Worm (Caenorhabditis elegans) whole organism, L4 larva: ENCODE data around the gene nas-11.

ENCODE experiments used
- D1046.2 ChIP-seq: fragments of 200-800 bp; sonication (Bioruptor generic); IDR thresholded peaks from 2 replicates; pipeline ENCODE4 v1.3.6; 2022; ENCODE audit warnings: missing genetic modification characterization, missing compliant biosample characterization
- F49E8.2 ChIP-seq: sonication (generic microtip); optimal IDR thresholded peaks from 2 replicates; lab custom pipeline; 2016; ENCODE audit warnings: missing compliant biosample characterization, mild to moderate bottlenecking, missing genetic modification characterization, borderline replicate concordance
- R02D3.7 ChIP-seq: fragments of 150-350 bp; sonication (generic microtip); optimal IDR thresholded peaks from 3 replicates; lab custom pipeline; 2014; ENCODE audit warnings: missing biosample characterization, missing genetic modification characterization
- Y75B8A.6 ChIP-seq: fragments of 200-800 bp; sonication (Bioruptor generic); IDR thresholded peaks from 2 replicates; pipeline ENCODE4 v1.3.6; 2022; ENCODE audit warnings: missing genetic modification reagents, missing genetic modification characterization, missing compliant biosample characterization
- ZK546.5 ChIP-seq, 2 experiments: sonication (generic microtip); optimal IDR thresholded peaks; 2 replicates each; lab custom pipeline; 2017; ENCODE audit warnings: missing biosample characterization in 2 of 2, missing genetic modification characterization in 2 of 2
- aha-1 ChIP-seq: fragments of 150-350 bp; peaks from one replicate; lab custom pipeline; 2014; ENCODE audit warnings: missing biosample characterization, missing genetic modification characterization
- arid-1 ChIP-seq: fragments of 200-800 bp; sonication (Bioruptor generic); conservative IDR thresholded peaks from 2 replicates; pipeline ENCODE4 v1.3.6; 2022; ENCODE audit warnings: missing genetic modification reagents, missing genetic modification characterization, missing compliant biosample characterization
- ceh-62 ChIP-seq: sonication (generic microtip); optimal IDR thresholded peaks from 2 replicates; lab custom pipeline; 2017; ENCODE audit warnings: missing biosample characterization, missing genetic modification characterization
- ceh-82 ChIP-seq: sonication (generic microtip); optimal IDR thresholded peaks from 2 replicates; lab custom pipeline; 2017; ENCODE audit warnings: missing biosample characterization, missing genetic modification characterization
- ces-1 ChIP-seq: fragments of 150-350 bp; sonication (generic microtip); optimal IDR thresholded peaks from 4 replicates; lab custom pipeline; 2014; ENCODE audit warnings: missing biosample characterization, missing genetic modification reagents, missing genetic modification characterization
- cey-2 ChIP-seq: sonication (generic microtip); optimal IDR thresholded peaks from 3 replicates; lab custom pipeline; 2017; ENCODE audit warnings: missing genetic modification characterization, mild to moderate bottlenecking, missing compliant biosample characterization, antibody characterized with exemption, borderline replicate concordance; ENCODE audit not compliant: insufficient read depth
- daf-12 ChIP-seq: fragments of 150-350 bp; optimal IDR thresholded peaks from 2 replicates; lab custom pipeline; 2014; ENCODE audit warnings: missing biosample characterization, missing genetic modification reagents, missing genetic modification characterization
- dmd-6 ChIP-seq: fragments of 200-800 bp; sonication (Bioruptor generic); IDR thresholded peaks from 2 replicates; pipeline ENCODE4 v1.3.6; 2022; ENCODE audit warnings: missing genetic modification reagents, missing genetic modification characterization, missing compliant biosample characterization
- dmd-8 ChIP-seq: fragments of 200-800 bp; sonication (Bioruptor generic); IDR thresholded peaks from 2 replicates; pipeline ENCODE4 v1.3.6; 2022; ENCODE audit warnings: missing genetic modification characterization, missing compliant biosample characterization
- dve-1 ChIP-seq: sonication (generic microtip); optimal IDR thresholded peaks from 2 replicates; lab custom pipeline; 2017; ENCODE audit warnings: antibody characterized with exemption, mild to moderate bottlenecking, missing genetic modification characterization, missing compliant biosample characterization; ENCODE audit not compliant: insufficient read depth
- fkh-10 ChIP-seq: fragments of 150-350 bp; optimal IDR thresholded peaks from 2 replicates; lab custom pipeline; 2014; ENCODE audit warnings: missing biosample characterization, missing genetic modification reagents, missing genetic modification characterization
- gei-8 ChIP-seq: fragments of 200-800 bp; sonication (Bioruptor generic); optimal IDR thresholded peaks from 2 replicates; lab custom pipeline; 2018; ENCODE audit warnings: mild to moderate bottlenecking, missing genetic modification characterization, missing compliant biosample characterization
- hlh-11 ChIP-seq: fragments of 200-800 bp; sonication (Bioruptor generic); optimal IDR thresholded peaks from 2 replicates; lab custom pipeline; 2018; ENCODE audit warnings: mild to moderate bottlenecking, missing genetic modification characterization, missing compliant biosample characterization
- hlh-30 ChIP-seq: sonication (generic microtip); optimal IDR thresholded peaks from 2 replicates; lab custom pipeline; 2017; ENCODE audit warnings: antibody characterized with exemption, mild to moderate bottlenecking, missing genetic modification characterization, missing compliant biosample characterization; ENCODE audit not compliant: insufficient read depth
- jun-1 ChIP-seq: fragments of 150-350 bp; optimal IDR thresholded peaks from 2 replicates; lab custom pipeline; 2014; ENCODE audit warnings: missing biosample characterization, missing genetic modification reagents, missing genetic modification characterization
- lir-3 ChIP-seq: sonication (generic microtip); optimal IDR thresholded peaks from 2 replicates; lab custom pipeline; 2016; ENCODE audit warnings: mild to moderate bottlenecking, missing genetic modification characterization, missing compliant biosample characterization
- lsy-2 ChIP-seq, 2 experiments: fragments of 150-350 bp in 1 of 2; sonication (generic microtip) in 1 of 2; optimal IDR thresholded peaks; 2 replicates each; lab custom pipeline; 2014 to 2017; ENCODE audit warnings: missing biosample characterization in 2 of 2, missing genetic modification characterization in 2 of 2
- madf-9 ChIP-seq: fragments of 200-800 bp; sonication (Bioruptor generic); conservative IDR thresholded peaks from 2 replicates; pipeline ENCODE4 v1.3.6; 2022; ENCODE audit warnings: missing genetic modification reagents, missing genetic modification characterization, missing compliant biosample characterization
- mdt-29 ChIP-seq: fragments of 200-800 bp; sonication (Bioruptor generic); IDR thresholded peaks from 2 replicates; pipeline ENCODE4 v1.3.6; 2022; ENCODE audit warnings: missing genetic modification reagents, missing genetic modification characterization, missing compliant biosample characterization
- mep-1 ChIP-seq: fragments of 150-350 bp; sonication (generic microtip); optimal IDR thresholded peaks from 3 replicates; lab custom pipeline; 2014; ENCODE audit warnings: missing biosample characterization, missing genetic modification characterization
- mes-2 ChIP-seq: sonication (generic microtip); optimal IDR thresholded peaks from 2 replicates; lab custom pipeline; 2016; ENCODE audit warnings: missing genotype, mild to moderate bottlenecking, missing genetic modification characterization, missing compliant biosample characterization; ENCODE audit not compliant: poor library complexity, severe bottlenecking
- mxl-2 ChIP-seq: fragments of 200-800 bp; sonication (Bioruptor generic); conservative IDR thresholded peaks from 2 replicates; pipeline ENCODE4 v1.3.6; 2022; ENCODE audit warnings: missing genetic modification reagents, missing genetic modification characterization, missing compliant biosample characterization
- mxl-3 ChIP-seq: fragments of 200-800 bp; sonication (Bioruptor generic); optimal IDR thresholded peaks from 2 replicates; lab custom pipeline; 2018; ENCODE audit warnings: mild to moderate bottlenecking, missing genetic modification characterization, missing compliant biosample characterization
- nhr-102 ChIP-seq: sonication (generic microtip); optimal IDR thresholded peaks from 2 replicates; lab custom pipeline; 2016; ENCODE audit warnings: mild to moderate bottlenecking, missing genetic modification characterization, moderate library complexity, missing compliant biosample characterization
- nhr-111 ChIP-seq: fragments of 200-800 bp; sonication (Bioruptor generic); optimal IDR thresholded peaks from 2 replicates; lab custom pipeline; 2018; ENCODE audit warnings: mild to moderate bottlenecking, missing genetic modification characterization, missing compliant biosample characterization
- nhr-25 ChIP-seq: sonication (generic microtip); optimal IDR thresholded peaks from 2 replicates; lab custom pipeline; 2017; ENCODE audit warnings: missing genetic modification characterization, mild to moderate bottlenecking, missing compliant biosample characterization, antibody characterized with exemption, moderate library complexity, borderline replicate concordance; ENCODE audit not compliant: insufficient read depth
- nhr-28 ChIP-seq: fragments of 150-350 bp; optimal IDR thresholded peaks from 2 replicates; lab custom pipeline; 2014; ENCODE audit warnings: missing biosample characterization, missing genetic modification characterization
- nhr-41 ChIP-seq: fragments of 200-800 bp; sonication (Bioruptor generic); IDR thresholded peaks from 2 replicates; pipeline ENCODE4 v1.3.6; 2022; ENCODE audit warnings: missing genetic modification reagents, missing genetic modification characterization, missing compliant biosample characterization
- nhr-48 ChIP-seq: sonication (generic microtip); optimal IDR thresholded peaks from 2 replicates; lab custom pipeline; 2016; ENCODE audit warnings: mild to moderate bottlenecking, missing genetic modification characterization, missing compliant biosample characterization
- nhr-6 ChIP-seq: fragments of 150-350 bp; optimal IDR thresholded peaks from 2 replicates; lab custom pipeline; 2014; ENCODE audit warnings: missing biosample characterization, missing genetic modification characterization
- php-3 ChIP-seq: fragments of 200-800 bp; sonication (Bioruptor generic); IDR thresholded peaks from 2 replicates; pipeline ENCODE4 v1.3.6; 2022; ENCODE audit warnings: missing genetic modification reagents, missing genetic modification characterization, missing compliant biosample characterization
- pqm-1 ChIP-seq: sonication (generic microtip); optimal IDR thresholded peaks from 2 replicates; lab custom pipeline; 2017; ENCODE audit warnings: missing biosample characterization, missing genetic modification characterization
- rbr-2 ChIP-seq: sonication (generic microtip); optimal IDR thresholded peaks from 2 replicates; lab custom pipeline; 2016; ENCODE audit warnings: missing genotype, missing genetic modification characterization, missing compliant biosample characterization
- set-16 ChIP-seq: fragments of 200-800 bp; sonication (Bioruptor generic); IDR thresholded peaks from 2 replicates; pipeline ENCODE4 v1.3.6; 2022; ENCODE audit warnings: missing genetic modification reagents, missing genetic modification characterization, missing compliant biosample characterization
- snpc-4 ChIP-seq: fragments of 150-350 bp; optimal IDR thresholded peaks from 2 replicates; lab custom pipeline; 2014; ENCODE audit warnings: missing biosample characterization, missing genetic modification characterization
- tag-97 ChIP-seq: fragments of 200-800 bp; sonication (Bioruptor generic); IDR thresholded peaks from 2 replicates; pipeline ENCODE4 v1.3.6; 2022; ENCODE audit warnings: missing genetic modification characterization, missing compliant biosample characterization
- unc-62 ChIP-seq, 3 experiments: fragments of 150-350 bp in 1 of 3; sonication (generic microtip); optimal IDR thresholded peaks in 2 of 3; peaks in 1 of 3; 1 replicate in 1 of 3; 2 replicates in 2 of 3; lab custom pipeline; 2014 to 2017; ENCODE audit warnings: missing biosample characterization in 3 of 3, missing genetic modification characterization in 3 of 3, missing genetic modification reagents in 3 of 3, missing genotype in 1 of 3
- vab-7 ChIP-seq: fragments of 200-800 bp; sonication (Bioruptor generic); IDR thresholded peaks from 2 replicates; pipeline ENCODE4 v1.3.6; 2022; ENCODE audit warnings: missing genetic modification reagents, missing genetic modification characterization, missing compliant biosample characterization
- zag-1 ChIP-seq: fragments of 150-350 bp; optimal IDR thresholded peaks from 2 replicates; lab custom pipeline; 2014; ENCODE audit warnings: missing biosample characterization, missing genetic modification characterization
- zfp-2 ChIP-seq: sonication (generic microtip); optimal IDR thresholded peaks from 2 replicates; lab custom pipeline; 2016; ENCODE audit warnings: mild to moderate bottlenecking, missing genetic modification characterization, missing compliant biosample characterization
- zip-11 ChIP-seq: fragments of 200-800 bp; sonication (Bioruptor generic); IDR thresholded peaks from 2 replicates; pipeline ENCODE4 v1.3.6; 2022; ENCODE audit warnings: missing genetic modification characterization, missing compliant biosample characterization
- zip-2 ChIP-seq: fragments of 150-350 bp; optimal IDR thresholded peaks from 2 replicates; lab custom pipeline; 2014; ENCODE audit warnings: missing biosample characterization, missing genetic modification characterization
- ztf-7 ChIP-seq: fragments of 150-350 bp; optimal IDR thresholded peaks from 2 replicates; lab custom pipeline; 2014; ENCODE audit warnings: missing biosample characterization, missing genetic modification characterization

nas-11 gene

ce11 chrX:6736358-6736991 lies 23.1 kb downstream of the nas-11 start (continued):
- TF ChIP-seq php-3 (GFP tag; lab: Robert Waterston, UW) (peak; percentile 75), fkh-10 (peak; percentile 52), hlh-30 (tag; lab: Kevin White, UChicago) (peak; percentile 97), ces-1 (peak; percentile 59), zip-2 (tag; lab: Kevin White, UChicago) (no peak), dmd-6 (GFP tag; lab: Robert Waterston, UW) (peak; percentile 91), dve-1 (peak; percentile 50), nhr-111 (GFP tag; lab: Kevin White, UChicago) (no peak), mes-2 (tag; lab: Kevin White, UChicago) (peak; percentile 25), vab-7 (GFP tag; lab: Robert Waterston, UW) (0 out of 2 replicates have a peak, but pooled peaks have one; percentile 25), R02D3.7 (tag; lab: Kevin White, UChicago) (no peak), mdt-29 (GFP tag; lab: Robert Waterston, UW) (no peak), nhr-48 (tag; lab: Kevin White, UChicago) (peak; percentile 96), nhr-25 (tag; lab: Kevin White, UChicago) (peak; percentile 63), dmd-8 (0 out of 2 replicates have a peak, but pooled peaks have one; percentile 6), D1046.2 (GFP tag; lab: Robert Waterston, UW) (no peak), pqm-1 (tag; lab: Kevin White, UChicago) (peak; percentile 34), zag-1 (tag; lab: Kevin White, UChicago) (no peak), ZK546.5 (tag; optimal IDR thresholded peaks at IDR 0.05; lab: Kevin White, UChicago) (no peak), tag-97 (GFP tag; lab: Robert Waterston, UW) (no peak), hlh-11 (tag; lab: Kevin White, UChicago) (peak; percentile 95), nhr-41 (no peak), aha-1 (tag; lab: Kevin White, UChicago) (peak; percentile 97), ztf-7 (no peak), mxl-3 (peak; percentile 80), gei-8 (GFP tag; lab: Kevin White, UChicago) (peak; percentile 27), mep-1 (tag; lab: Kevin White, UChicago) (peak; percentile 72), unc-62 (GFP tag; optimal IDR thresholded peaks at IDR 0.05 in 1 of 2; lab: Kevin White, UChicago) (peak in 1 of 2 experiments; percentile 100), unc-62 (tag; optimal IDR thresholded peaks at IDR 0.05; lab: Kevin White, UChicago) (no peak), rbr-2 (tag; lab: Kevin White, UChicago) (peak; percentile 23), zip-11 (GFP tag; lab: Robert Waterston, UW) (no peak), mxl-2 (peak; percentile 79), nhr-28 (tag; lab: Kevin White, UChicago) (peak; percentile 77), snpc-4 (tag; lab: Kevin White, UChicago) (no peak)

- TF ChIP-seq cey-2 (tag; lab: Kevin White, UChicago) (peak; percentile 91), nhr-41 (no peak), zfp-2 (tag; lab: Kevin White, UChicago) (peak; percentile 45), aha-1 (tag; lab: Kevin White, UChicago) (peak; percentile 100), nhr-102 (tag; lab: Kevin White, UChicago) (peak; percentile 95), F49E8.2 (tag; lab: Kevin White, UChicago) (no peak), jun-1 (tag; lab: Kevin White, UChicago) (no peak), daf-12 (tag; lab: Kevin White, UChicago) (no peak), arid-1 (GFP tag; lab: Robert Waterston, UW) (peak; percentile 66), ceh-82 (no peak), nhr-111 (GFP tag; lab: Kevin White, UChicago) (no peak), nhr-6 (tag; lab: Kevin White, UChicago) (peak; percentile 90), set-16 (GFP tag; lab: Robert Waterston, UW) (peak; percentile 65), lir-3 (tag; lab: Kevin White, UChicago) (peak; percentile 27), madf-9 (GFP tag; lab: Robert Waterston, UW) (0 out of 2 replicates have a peak, but pooled peaks have one; percentile 37), Y75B8A.6 (GFP tag; lab: Robert Waterston, UW) (no peak), ztf-7 (no peak), ces-1 (no peak), lsy-2 (tag; optimal IDR thresholded peaks at IDR 0.05; lab: Kevin White, UChicago) (peak; percentile 73 to 86), ceh-62 (tag; lab: Kevin White, UChicago) (no peak)
Measured at ce11 chrX:6737329-6738008, 24.1 kb downstream of the nas-11 start.
